Worm (Caenorhabditis elegans) whole organism, young adult: ENCODE measurements around the gene F41G4.13.
"Not testable (repeated sequence)": the region's sequence is repeated elsewhere in the genome, so short reads cannot be mapped to it uniquely, and the experiment has no call there.

Source experiments
- B0019.2 ChIP-seq: fragments of 200-800 bp; sonication (Bioruptor generic); conservative IDR thresholded peaks from 2 replicates; pipeline ENCODE4 v1.3.6; 2022; ENCODE audit warnings: missing genetic modification reagents, missing genetic modification characterization, missing compliant biosample characterization
- B0261.1 ChIP-seq: sonication (generic microtip); optimal IDR thresholded peaks from 2 replicates; lab custom pipeline; 2016; ENCODE audit warnings: mild to moderate bottlenecking, missing genetic modification characterization, moderate library complexity, missing compliant biosample characterization
- D2030.7 ChIP-seq: fragments of 200-800 bp; sonication (Bioruptor generic); IDR thresholded peaks from 2 replicates; pipeline ENCODE4 v1.3.6; 2022; ENCODE audit warnings: missing genetic modification reagents, missing genetic modification characterization, missing compliant biosample characterization
- F23B12.7 ChIP-seq: sonication (generic microtip); optimal IDR thresholded peaks from 2 replicates; lab custom pipeline; 2017; ENCODE audit warnings: missing genetic modification characterization, mild to moderate bottlenecking, missing compliant biosample characterization, antibody characterized with exemption, moderate library complexity; ENCODE audit not compliant: insufficient read depth
- F57C9.4 ChIP-seq: sonication (generic microtip); optimal IDR thresholded peaks from 2 replicates; lab custom pipeline; 2017; ENCODE audit warnings: mild to moderate bottlenecking, missing genetic modification characterization, missing compliant biosample characterization
- K12H6.12 ChIP-seq: fragments of 200-800 bp; sonication (Bioruptor generic); optimal IDR thresholded peaks from 2 replicates; lab custom pipeline; 2018; ENCODE audit warnings: mild to moderate bottlenecking, missing genetic modification characterization, missing compliant biosample characterization
- Y79H2A.3 ChIP-seq: fragments of 200-800 bp; sonication (Bioruptor generic); conservative IDR thresholded peaks from 2 replicates; pipeline ENCODE4 v1.3.6; 2022; ENCODE audit warnings: missing genetic modification reagents, missing genetic modification characterization, missing compliant biosample characterization
- ZK185.1 ChIP-seq: sonication (generic microtip); optimal IDR thresholded peaks from 2 replicates; lab custom pipeline; 2016; ENCODE audit warnings: mild to moderate bottlenecking, missing genetic modification characterization, missing compliant biosample characterization; ENCODE audit not compliant: poor library complexity, severe bottlenecking
- akir-1 ChIP-seq: fragments of 200-800 bp; sonication (Bioruptor generic); optimal IDR thresholded peaks from 2 replicates; lab custom pipeline; 2018; ENCODE audit warnings: mild to moderate bottlenecking, missing genetic modification characterization, moderate library complexity, missing compliant biosample characterization
- aptf-2 ChIP-seq: fragments of 200-800 bp; sonication (Bioruptor generic); conservative IDR thresholded peaks from 2 replicates; pipeline ENCODE4 v1.3.6; 2022; ENCODE audit warnings: missing genetic modification reagents, missing genetic modification characterization, missing compliant biosample characterization
- atf-7 ChIP-seq: sonication (generic microtip); optimal IDR thresholded peaks from 2 replicates; lab custom pipeline; 2017; ENCODE audit warnings: mild to moderate bottlenecking, missing genetic modification characterization, missing compliant biosample characterization
- athp-1 ChIP-seq: sonication (generic microtip); optimal IDR thresholded peaks from 2 replicates; lab custom pipeline; 2017; ENCODE audit warnings: mild to moderate bottlenecking, missing genetic modification characterization, missing compliant biosample characterization
- attf-3 ChIP-seq: fragments of 200-800 bp; sonication (Bioruptor generic); conservative IDR thresholded peaks from 2 replicates; pipeline ENCODE4 v1.3.6; 2022; ENCODE audit warnings: missing genetic modification reagents, missing genetic modification characterization, missing compliant biosample characterization
- attf-5 ChIP-seq: fragments of 200-800 bp; sonication (Bioruptor generic); optimal IDR thresholded peaks from 2 replicates; lab custom pipeline; 2018; ENCODE audit warnings: mild to moderate bottlenecking, missing genetic modification characterization, missing compliant biosample characterization
- ceh-100 ChIP-seq: fragments of 200-800 bp; sonication (Bioruptor generic); IDR thresholded peaks from 2 replicates; pipeline ENCODE4 v1.3.6; 2022; ENCODE audit warnings: missing genetic modification reagents, missing genetic modification characterization, missing compliant biosample characterization
- ceh-27 ChIP-seq: fragments of 200-800 bp; sonication (Bioruptor generic); optimal IDR thresholded peaks from 2 replicates; lab custom pipeline; 2018; ENCODE audit warnings: mild to moderate bottlenecking, missing genetic modification characterization, moderate library complexity, missing compliant biosample characterization
- dox-1 ChIP-seq: fragments of 200-800 bp; sonication (Bioruptor generic); IDR thresholded peaks from 2 replicates; pipeline ENCODE4 v1.3.6; 2022; ENCODE audit warnings: missing genetic modification reagents, missing genetic modification characterization, missing compliant biosample characterization
- egrh-3 ChIP-seq: fragments of 200-800 bp; sonication (Bioruptor generic); IDR thresholded peaks from 2 replicates; pipeline ENCODE4 v1.3.6; 2022; ENCODE audit warnings: missing genetic modification reagents, missing genetic modification characterization, missing compliant biosample characterization
- ekl-4 ChIP-seq: fragments of 200-800 bp; sonication (Bioruptor generic); IDR thresholded peaks from 2 replicates; pipeline ENCODE4 v1.3.6; 2022; ENCODE audit warnings: missing genetic modification reagents, missing genetic modification characterization, missing compliant biosample characterization
- hmg-1.2 ChIP-seq: fragments of 200-800 bp; sonication (Bioruptor generic); IDR thresholded peaks from 2 replicates; pipeline ENCODE4 v1.3.6; 2022; ENCODE audit warnings: missing genetic modification reagents, missing genetic modification characterization, missing compliant biosample characterization
- hrde-1 ChIP-seq: sonication (generic microtip); optimal IDR thresholded peaks from 2 replicates; lab custom pipeline; 2016; ENCODE audit warnings: missing genetic modification characterization, mild to moderate bottlenecking, missing compliant biosample characterization, moderate library complexity, missing genotype, missing genetic modification reagents, borderline replicate concordance
- lin-26 ChIP-seq: fragments of 200-800 bp; sonication (Bioruptor generic); IDR thresholded peaks from 2 replicates; pipeline ENCODE4 v1.3.6; 2022; ENCODE audit warnings: missing genetic modification reagents, missing genetic modification characterization, missing compliant biosample characterization
- lsl-1 ChIP-seq: fragments of 200-800 bp; sonication (Bioruptor generic); optimal IDR thresholded peaks from 2 replicates; lab custom pipeline; 2018; ENCODE audit warnings: mild to moderate bottlenecking, missing genetic modification characterization, moderate library complexity, missing compliant biosample characterization
- mel-28 ChIP-seq: sonication (generic microtip); optimal IDR thresholded peaks from 2 replicates; lab custom pipeline; 2016; ENCODE audit warnings: borderline replicate concordance, mild to moderate bottlenecking, missing genetic modification characterization, missing compliant biosample characterization
- mes-4 ChIP-seq: sonication (generic microtip); optimal IDR thresholded peaks from 2 replicates; lab custom pipeline; 2016; ENCODE audit warnings: missing genotype, missing genetic modification characterization, missing compliant biosample characterization
- nhr-27 ChIP-seq: fragments of 200-800 bp; sonication (Bioruptor generic); optimal IDR thresholded peaks from 2 replicates; lab custom pipeline; 2018; ENCODE audit warnings: mild to moderate bottlenecking, missing genetic modification characterization, moderate library complexity, missing compliant biosample characterization
- nhr-80 ChIP-seq: sonication (generic microtip); optimal IDR thresholded peaks from 2 replicates; lab custom pipeline; 2016; ENCODE audit warnings: missing genetic modification characterization, missing compliant biosample characterization
- rcor-1 ChIP-seq: fragments of 200-800 bp; sonication (Bioruptor generic); IDR thresholded peaks from 2 replicates; pipeline ENCODE4 v1.3.6; 2022; ENCODE audit warnings: missing genetic modification reagents, missing genetic modification characterization, missing compliant biosample characterization
- snpc-1.1 ChIP-seq: sonication (generic microtip); optimal IDR thresholded peaks from 2 replicates; lab custom pipeline; 2017; ENCODE audit warnings: missing genetic modification characterization, mild to moderate bottlenecking, missing compliant biosample characterization, antibody characterized with exemption, moderate library complexity, missing genotype, missing genetic modification reagents; ENCODE audit not compliant: insufficient read depth
- snpc-4 ChIP-seq, 5 experiments: fragments of 150-350 bp in 1 of 5; sonication (generic microtip) in 4 of 5; optimal IDR thresholded peaks; 2 replicates each; lab custom pipeline; 2014 to 2018; ENCODE audit warnings: missing genetic modification characterization in 5 of 5, missing biosample characterization in 3 of 5, antibody characterized with exemption in 2 of 5, mild to moderate bottlenecking in 2 of 5, missing compliant biosample characterization in 2 of 5, missing genotype in 2 of 5, moderate library complexity in 2 of 5, missing genetic modification reagents in 1 of 5
- unc-62 ChIP-seq: fragments of 150-350 bp; optimal IDR thresholded peaks from 2 replicates; lab custom pipeline; 2014; ENCODE audit warnings: missing biosample characterization, missing genetic modification reagents, missing genetic modification characterization
- zfh-2 ChIP-seq: fragments of 200-800 bp; sonication (Bioruptor generic); conservative IDR thresholded peaks from 2 replicates; pipeline ENCODE4 v1.3.6; 2022; ENCODE audit warnings: missing genetic modification reagents, missing genetic modification characterization, missing compliant biosample characterization
- ztf-26 ChIP-seq: sonication (generic microtip); optimal IDR thresholded peaks from 2 replicates; lab custom pipeline; 2017; ENCODE audit warnings: missing genetic modification characterization, missing compliant biosample characterization
- ztf-28 ChIP-seq: fragments of 200-800 bp; sonication (Bioruptor generic); IDR thresholded peaks from 2 replicates; pipeline ENCODE4 v1.3.6; 2022; ENCODE audit warnings: missing genetic modification reagents, missing genetic modification characterization, missing compliant biosample characterization

The F41G4.13 gene

DNA sequence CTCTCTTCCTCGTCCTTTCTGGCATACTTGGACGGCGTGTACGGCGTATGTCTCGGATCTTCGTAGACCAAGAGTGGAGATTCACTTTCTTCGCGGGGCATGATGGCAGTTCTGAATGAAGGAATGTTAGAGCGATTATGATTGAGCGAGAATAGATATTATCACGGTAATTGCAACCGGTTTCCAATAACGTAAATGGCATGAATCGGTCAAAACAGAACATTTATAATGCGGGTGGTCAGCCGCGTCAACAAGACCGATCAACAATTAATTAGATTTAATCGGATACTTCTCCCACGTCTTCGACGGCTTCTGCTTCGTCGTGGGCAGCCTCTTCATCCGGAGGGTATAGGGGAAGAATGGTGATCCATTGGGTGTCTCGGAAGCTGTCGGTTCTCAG lies at the start of gene F41G4.13:
TSS of gene F41G4.13 (minus strand) at position 101 of the 400 bp plus-strand sequence.
- not testable (repeated sequence) for TF ChIP-seq snpc-1.1, mel-28, mes-4 (tag; lab: Kevin White, UChicago)

DNA sequence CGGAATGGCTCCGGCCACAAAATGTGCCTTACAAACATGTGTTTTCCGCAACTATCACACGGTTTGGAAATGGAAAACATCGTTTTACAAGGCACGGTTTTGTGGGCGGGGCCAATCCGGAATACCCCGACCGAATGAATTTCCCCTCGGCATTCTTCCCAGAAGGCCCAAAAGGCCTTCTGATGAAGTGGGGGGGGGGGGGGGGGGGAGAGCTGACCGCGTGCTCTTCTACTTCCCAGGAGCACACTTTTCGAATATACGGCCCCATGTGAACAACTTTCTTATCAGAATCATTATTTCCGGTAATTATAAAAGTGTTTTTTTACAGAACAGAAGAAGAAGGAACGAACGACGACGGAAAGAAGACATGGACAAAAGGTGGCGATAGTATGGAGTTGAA lies 49.5 kb upstream of the F41G4.13 start:
- TF ChIP-seq attf-5 (GFP tag; lab: Kevin White, UChicago) (no peak), aptf-2 (GFP tag; lab: Robert Waterston, UW) (0 out of 2 replicates have a peak, but pooled peaks have one; percentile 70), ztf-26 (no peak), egrh-3 (GFP tag; lab: Robert Waterston, UW) (peak; percentile 64; the same call in 1 of the 2 replicates), F57C9.4 (tag; lab: Kevin White, UChicago) (no peak), zfh-2 (0 out of 2 replicates have a peak, but pooled peaks have one; percentile 11)

ce11 chrX:16883426-16883825 lies 48.8 kb upstream of the F41G4.13 start, which contains the start of gene Y13C8A.1:
Y13C8A.1 (plus strand) TSS chrX:16883726.
- not testable (repeated sequence) for TF ChIP-seq hrde-1, nhr-27, snpc-1.1 (tag; lab: Kevin White, UChicago)

ce11 chrX:16880426-16880825 lies 45.8 kb upstream of the F41G4.13 start, which contains the start of gene acs-9:
acs-9 (minus strand) TSS chrX:16880526.
- TF ChIP-seq atf-7 (no peak), Y79H2A.3 (GFP tag; lab: Robert Waterston, UW) (no peak)

DNA sequence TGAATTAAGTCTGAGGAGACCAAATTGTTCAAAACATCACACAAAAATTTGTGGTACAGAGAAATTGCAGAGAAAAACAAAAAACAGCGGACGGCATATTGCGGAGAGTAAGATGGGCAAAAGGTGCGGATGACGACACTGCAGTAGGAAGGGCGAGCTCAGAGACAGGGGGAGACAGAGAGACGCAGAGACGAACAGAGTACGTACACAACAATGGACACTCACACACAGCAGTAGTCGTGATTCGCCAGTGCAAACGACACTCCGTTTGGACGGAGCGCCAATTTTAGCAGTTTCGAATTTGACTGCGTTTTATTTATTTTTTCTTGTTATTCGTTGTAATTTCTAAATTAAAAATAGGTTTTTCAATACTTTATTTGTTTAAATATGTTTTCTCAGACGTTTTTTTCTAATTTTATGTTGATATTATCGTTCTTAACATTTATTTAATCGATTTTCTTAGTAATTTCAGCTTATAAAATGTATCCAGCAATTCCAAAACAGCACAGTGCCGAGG lies 37.9 kb upstream of the F41G4.13 start, which contains the start of gene T20F7.1:
TSS of gene T20F7.1 (plus strand) at position 467 of the 517 bp plus-strand sequence.
- TF ChIP-seq dox-1 (peak; percentile 59), unc-62 (GFP tag; lab: Kevin White, UChicago) (peak; percentile 35), ceh-100 (GFP tag; lab: Robert Waterston, UW) (no peak), B0261.1 (no peak), rcor-1 (peak; percentile 18; the same call in 1 of the 2 replicates), F23B12.7 (peak; percentile 31), zfh-2 (peak; percentile 58; the same call in 1 of the 2 replicates), ZK185.1 (tag; lab: Kevin White, UChicago) (peak; percentile 31), B0019.2 (GFP tag; lab: Robert Waterston, UW) (no peak), attf-5 (GFP tag; lab: Kevin White, UChicago) (peak; percentile 51), lin-26 (GFP tag; lab: Robert Waterston, UW) (peak; percentile 65; the same call in 1 of the 2 replicates), ekl-4 (no peak), atf-7 (peak; percentile 11), ztf-28 (no peak), D2030.7 (GFP tag; lab: Robert Waterston, UW) (no peak), snpc-4 (GFP tag; optimal IDR thresholded peaks at IDR 0.05; lab: Kevin White, UChicago) (no peak), snpc-4 (tag; optimal IDR thresholded peaks at IDR 0.05; lab: Kevin White, UChicago) (peak in 3 of 4 experiments; percentile 1 to 52 (median 13)), athp-1 (tag; lab: Kevin White, UChicago) (no peak), ceh-27 (GFP tag; lab: Kevin White, UChicago) (peak; percentile 74), attf-3 (peak; percentile 95), nhr-80 (tag; lab: Kevin White, UChicago) (peak; percentile 75), lsl-1 (GFP tag; lab: Kevin White, UChicago) (no peak), K12H6.12 (tag; lab: Kevin White, UChicago) (peak; percentile 66), hmg-1.2 (GFP tag; lab: Robert Waterston, UW) (peak; percentile 87), ztf-26 (peak; percentile 17), akir-1 (GFP tag; lab: Kevin White, UChicago) (no peak), mes-4 (tag; lab: Kevin White, UChicago) (no peak)
